Worm (Caenorhabditis elegans) whole organism, midembryonic: Measurements from ENCODE around the gene cyy-1.

ENCODE experiments used
- T22C8.4 ChIP-seq: fragments of 200-800 bp; sonication (Bioruptor generic); IDR thresholded peaks from 2 replicates; pipeline ENCODE4 v1.3.6; 2022; ENCODE audit warnings: missing genetic modification characterization, missing compliant biosample characterization
- cog-1 ChIP-seq: sonication (generic microtip); optimal IDR thresholded peaks from 2 replicates; lab custom pipeline; 2016; ENCODE audit warnings: missing genetic modification characterization, missing compliant biosample characterization
- flt-1 ChIP-seq: fragments of 200-800 bp; sonication (Bioruptor generic); IDR thresholded peaks from 2 replicates; pipeline ENCODE4 v1.3.6; 2022; ENCODE audit warnings: missing genetic modification characterization, missing compliant biosample characterization
- klf-2 ChIP-seq: fragments of 200-800 bp; sonication (Bioruptor generic); conservative IDR thresholded peaks from 2 replicates; pipeline ENCODE4 v1.3.6; 2022; ENCODE audit warnings: missing genetic modification reagents, missing genetic modification characterization, missing compliant biosample characterization
- med-1 ChIP-seq: sonication (generic microtip); optimal IDR thresholded peaks from 2 replicates; lab custom pipeline; 2017; ENCODE audit warnings: missing genetic modification characterization, mild to moderate bottlenecking, missing compliant biosample characterization, antibody characterized with exemption, missing genetic modification reagents; ENCODE audit not compliant: insufficient read depth
- ref-1 ChIP-seq: fragments of 200-800 bp; sonication (Bioruptor generic); conservative IDR thresholded peaks from 2 replicates; pipeline ENCODE4 v1.3.6; 2022; ENCODE audit warnings: missing genetic modification reagents, missing genetic modification characterization, missing compliant biosample characterization
- tab-1 ChIP-seq: fragments of 200-800 bp; sonication (Bioruptor generic); IDR thresholded peaks from 2 replicates; pipeline ENCODE4 v1.3.6; 2022; ENCODE audit warnings: missing genetic modification characterization, missing compliant biosample characterization
- ztf-23 ChIP-seq: fragments of 200-800 bp; sonication (Bioruptor generic); IDR thresholded peaks from 2 replicates; pipeline ENCODE4 v1.3.6; 2022; ENCODE audit warnings: missing genetic modification reagents, missing genetic modification characterization, missing compliant biosample characterization
- ztf-29 ChIP-seq: fragments of 200-800 bp; sonication (Bioruptor generic); IDR thresholded peaks from 2 replicates; pipeline ENCODE4 v1.3.6; 2022; ENCODE audit warnings: missing genetic modification reagents, missing genetic modification characterization, missing compliant biosample characterization

The cyy-1 gene

DNA sequence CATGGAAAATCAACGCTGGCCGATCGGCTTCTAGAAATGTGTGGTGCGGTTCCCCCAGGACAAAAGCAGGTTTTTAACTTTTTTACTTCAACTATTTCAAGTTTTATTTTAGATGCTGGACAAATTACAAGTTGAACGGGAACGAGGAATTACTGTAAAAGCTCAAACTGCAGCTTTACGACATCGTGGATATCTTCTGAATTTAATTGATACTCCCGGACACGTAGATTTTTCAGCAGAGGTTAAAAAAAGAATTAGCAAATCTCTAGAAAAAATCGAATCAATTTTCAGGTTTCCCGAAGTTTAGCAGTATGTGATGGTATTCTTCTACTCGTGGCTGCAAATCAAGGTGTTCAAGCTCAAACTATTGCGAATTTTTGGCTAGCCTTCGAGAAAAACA is 23.8 kb downstream of the cyy-1 start:
- TF ChIP-seq cog-1 (tag; lab: Kevin White, UChicago) = no peak
- no peak for TF ChIP-seq flt-1 (GFP tag; lab: Robert Waterston, UW)
- TF ChIP-seq med-1 (GFP tag; lab: Kevin White, UChicago) = no peak
- no peak for TF ChIP-seq ztf-23 (GFP tag; lab: Robert Waterston, UW)
- TF ChIP-seq T22C8.4 (GFP tag; lab: Robert Waterston, UW) = no peak
- no peak for TF ChIP-seq ref-1 (GFP tag; lab: Robert Waterston, UW)
- no peak for TF ChIP-seq ztf-29 (GFP tag; lab: Robert Waterston, UW)
- no peak for TF ChIP-seq tab-1 (GFP tag; lab: Robert Waterston, UW)
- TF ChIP-seq klf-2 (GFP tag; lab: Robert Waterston, UW) = no peak

DNA sequence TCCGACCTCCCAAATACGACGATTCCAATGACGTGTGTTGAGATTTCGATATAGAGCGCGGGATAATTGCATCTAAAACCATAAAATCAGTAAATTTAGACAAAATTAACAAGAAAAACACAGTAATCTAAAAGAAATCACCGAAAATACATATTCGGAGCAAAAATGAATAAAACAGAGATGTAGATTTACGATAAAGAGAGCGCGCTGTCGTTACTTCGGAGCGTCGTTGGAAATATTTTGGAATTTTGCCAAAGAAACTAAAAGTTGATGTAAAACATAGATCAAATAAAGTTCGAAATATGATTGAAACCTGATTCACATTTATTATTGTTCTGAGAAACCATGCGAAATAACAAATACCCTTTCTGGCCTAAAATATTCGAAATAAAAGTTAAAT is 26.5 kb downstream of the cyy-1 start, which contains the start of gene ZK1236.5:
Gene ZK1236.5 (minus strand): TSS at position 72 of the 400 bp plus-strand sequence.
- TF ChIP-seq med-1 (GFP tag; lab: Kevin White, UChicago) (no peak), cog-1 (tag; lab: Kevin White, UChicago) (no peak), T22C8.4 (GFP tag; lab: Robert Waterston, UW) (no peak), klf-2 (GFP tag; lab: Robert Waterston, UW) (no peak), ztf-29 (GFP tag; lab: Robert Waterston, UW) (no peak), flt-1 (GFP tag; lab: Robert Waterston, UW) (no peak), tab-1 (GFP tag; lab: Robert Waterston, UW) (no peak), ztf-23 (GFP tag; lab: Robert Waterston, UW) (no peak), ref-1 (GFP tag; lab: Robert Waterston, UW) (no peak)

DNA sequence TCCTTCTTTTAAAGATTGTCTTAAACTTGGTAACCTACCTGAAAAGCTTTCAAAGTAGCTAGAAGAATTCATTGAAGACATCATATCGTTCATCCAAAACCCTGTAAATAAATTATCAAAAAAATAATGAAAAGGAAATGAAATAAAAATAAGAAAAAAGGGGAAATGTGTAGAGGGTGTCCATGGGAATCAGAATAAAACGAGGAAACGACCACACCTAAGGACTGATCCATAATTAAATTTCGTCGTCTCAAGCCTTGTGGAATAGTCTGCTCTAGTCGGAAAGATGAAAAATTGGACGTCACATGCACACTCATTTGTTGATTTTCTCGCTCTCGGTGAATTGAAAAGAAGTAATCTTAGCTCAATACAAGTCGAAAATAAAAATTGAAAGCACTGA is 29.4 kb downstream of the cyy-1 start, which contains the start of gene ZK1236.9:
Gene ZK1236.9 (minus strand): TSS at position 101 of the 400 bp plus-strand sequence.
- TF ChIP-seq klf-2 (GFP tag; lab: Robert Waterston, UW) (no peak), cog-1 (tag; lab: Kevin White, UChicago) (no peak), ref-1 (GFP tag; lab: Robert Waterston, UW) (no peak), med-1 (GFP tag; lab: Kevin White, UChicago) (no peak), ztf-23 (GFP tag; lab: Robert Waterston, UW) (no peak), tab-1 (GFP tag; lab: Robert Waterston, UW) (no peak), ztf-29 (GFP tag; lab: Robert Waterston, UW) (no peak)

DNA sequence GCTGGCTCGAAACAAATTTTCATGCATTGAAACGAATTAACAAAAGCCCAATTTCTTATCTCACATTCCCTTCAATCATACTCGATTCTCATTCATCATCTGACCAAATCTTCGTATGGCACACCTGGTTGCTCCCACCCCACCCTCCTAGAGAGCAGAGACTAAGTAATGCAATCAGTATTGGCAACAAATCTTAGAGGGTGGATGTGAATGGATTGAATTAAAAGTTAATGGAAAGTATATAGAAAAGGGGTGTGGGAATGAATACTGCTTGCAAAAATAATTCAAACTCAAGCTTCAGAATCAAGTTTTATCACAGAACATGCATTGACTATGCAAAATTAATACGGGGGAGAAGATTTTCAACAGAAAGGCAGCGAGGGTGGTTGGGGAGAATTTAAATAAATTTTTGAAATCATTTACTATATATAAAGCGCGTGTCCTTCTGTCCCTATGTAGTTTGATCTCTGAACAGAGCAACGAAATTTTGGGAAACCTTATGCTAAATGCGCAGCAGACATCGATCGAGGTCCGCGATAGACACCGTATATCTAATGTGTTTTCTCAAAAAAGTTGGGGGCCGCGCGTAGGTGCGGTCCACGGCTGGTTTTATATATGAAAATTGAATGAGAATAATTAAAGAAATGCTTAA is 32.2 kb downstream of the cyy-1 start:
- TF ChIP-seq flt-1 (GFP tag; lab: Robert Waterston, UW) = no peak
- no peak for TF ChIP-seq T22C8.4 (GFP tag; lab: Robert Waterston, UW)
- no peak for TF ChIP-seq ztf-29 (GFP tag; lab: Robert Waterston, UW)
- no peak for TF ChIP-seq ref-1 (GFP tag; lab: Robert Waterston, UW)
- no peak for TF ChIP-seq ztf-23 (GFP tag; lab: Robert Waterston, UW)
- TF ChIP-seq klf-2 (GFP tag; lab: Robert Waterston, UW) = no peak
- TF ChIP-seq cog-1 (tag; lab: Kevin White, UChicago) = no peak
- no peak for TF ChIP-seq tab-1 (GFP tag; lab: Robert Waterston, UW)
- no peak for TF ChIP-seq med-1 (GFP tag; lab: Kevin White, UChicago)

DNA sequence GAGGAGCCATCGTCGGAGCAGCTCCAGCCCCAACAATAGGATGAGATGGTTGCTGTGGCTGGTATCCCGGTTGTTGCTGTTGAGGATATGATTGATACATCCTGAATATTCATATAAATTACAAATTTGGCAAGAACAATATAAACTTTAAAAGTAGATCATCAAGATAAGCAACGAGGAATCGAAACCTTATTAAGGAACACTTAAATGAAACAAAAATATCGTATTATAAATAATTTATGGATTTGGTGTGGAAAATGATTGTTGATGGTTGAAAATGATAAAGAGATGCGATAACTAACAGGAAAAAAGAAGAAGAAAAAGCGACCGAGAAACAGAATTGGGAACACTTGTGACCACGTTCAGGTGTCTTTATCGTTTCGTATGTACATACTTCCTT is 33.6 kb downstream of the cyy-1 start, which contains the start of gene pqn-96:
Gene pqn-96 (minus strand): TSS at position 101 of the 400 bp plus-strand sequence.
- no peak for TF ChIP-seq ztf-29 (GFP tag; lab: Robert Waterston, UW)
- TF ChIP-seq med-1 (GFP tag; lab: Kevin White, UChicago) = no peak
- TF ChIP-seq ztf-23 (GFP tag; lab: Robert Waterston, UW) = no peak
- no peak for TF ChIP-seq tab-1 (GFP tag; lab: Robert Waterston, UW)
- TF ChIP-seq klf-2 (GFP tag; lab: Robert Waterston, UW) = no peak
- TF ChIP-seq T22C8.4 (GFP tag; lab: Robert Waterston, UW) = no peak
- no peak for TF ChIP-seq flt-1 (GFP tag; lab: Robert Waterston, UW)
- TF ChIP-seq cog-1 (tag; lab: Kevin White, UChicago) = no peak
- no peak for TF ChIP-seq ref-1 (GFP tag; lab: Robert Waterston, UW)

DNA sequence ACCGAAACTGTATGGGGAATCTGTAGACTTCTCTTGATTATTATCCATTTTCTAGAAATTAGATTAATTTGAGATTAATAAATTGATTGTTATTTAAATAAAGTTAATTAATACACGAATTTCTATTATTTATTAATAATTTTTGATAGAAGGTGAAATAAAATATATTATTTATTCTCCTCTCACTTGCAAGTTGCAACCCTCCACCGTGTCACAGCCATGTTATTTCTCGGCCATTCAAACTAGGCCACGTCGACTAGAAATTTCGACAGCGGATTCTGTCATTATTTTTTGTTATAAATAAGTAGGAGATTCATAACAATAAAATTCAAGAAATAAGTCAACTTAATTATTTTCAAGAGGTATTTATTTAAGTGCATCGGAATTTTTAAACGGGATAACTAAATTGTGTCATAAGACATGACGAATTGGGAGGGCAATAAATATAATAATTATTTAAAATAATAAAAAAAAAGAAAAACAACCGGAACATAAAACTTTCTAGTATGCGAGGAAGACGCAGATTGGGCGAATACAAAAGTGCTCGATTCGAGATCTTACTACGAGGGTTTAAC is 38.0 kb downstream of the cyy-1 start, which contains the start of gene ufbp-1:
Gene ufbp-1 (minus strand): TSS at position 51 of the 575 bp plus-strand sequence.
- TF ChIP-seq med-1 (GFP tag; lab: Kevin White, UChicago) (no peak), klf-2 (GFP tag; lab: Robert Waterston, UW) (no peak), flt-1 (GFP tag; lab: Robert Waterston, UW) (0 out of 2 replicates have a peak, but pooled peaks have one; percentile 23)

DNA sequence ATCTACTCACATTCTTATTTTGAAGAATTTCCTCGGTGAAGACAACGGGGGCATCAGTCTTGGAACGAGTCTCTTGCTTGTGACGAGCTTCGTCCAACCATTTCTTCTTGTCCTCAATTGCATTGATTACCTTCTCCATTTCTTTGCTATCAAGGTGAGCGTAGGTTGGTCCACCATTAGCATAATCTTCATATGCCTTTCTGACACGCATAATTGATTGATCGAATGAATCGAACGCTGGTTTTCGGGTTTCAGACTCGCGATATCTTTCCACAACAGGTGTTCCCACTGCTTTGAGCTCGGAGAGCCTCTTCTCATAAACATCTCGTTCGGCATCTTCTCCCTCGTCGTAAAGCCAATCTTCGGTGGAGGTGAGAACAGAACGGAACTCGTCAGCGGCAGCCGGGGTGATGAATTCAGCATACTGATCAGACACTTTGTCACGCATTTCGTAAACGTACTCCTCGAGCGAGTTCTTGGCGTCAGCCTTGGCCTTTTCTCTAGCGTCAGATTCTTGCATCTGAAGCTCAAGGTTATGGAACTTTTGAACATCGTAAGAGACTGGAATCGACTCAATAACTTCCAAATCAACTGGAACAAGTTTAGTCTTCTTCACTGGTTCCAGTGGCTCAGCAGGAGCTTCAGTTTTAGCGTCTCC is 38.9 kb downstream of the cyy-1 start:
- TF ChIP-seq ztf-23 (GFP tag; lab: Robert Waterston, UW) (no peak), cog-1 (tag; lab: Kevin White, UChicago) (no peak), med-1 (GFP tag; lab: Kevin White, UChicago) (no peak), flt-1 (GFP tag; lab: Robert Waterston, UW) (no peak), T22C8.4 (GFP tag; lab: Robert Waterston, UW) (no peak), klf-2 (GFP tag; lab: Robert Waterston, UW) (no peak), tab-1 (GFP tag; lab: Robert Waterston, UW) (no peak), ref-1 (GFP tag; lab: Robert Waterston, UW) (no peak), ztf-29 (GFP tag; lab: Robert Waterston, UW) (no peak)

DNA sequence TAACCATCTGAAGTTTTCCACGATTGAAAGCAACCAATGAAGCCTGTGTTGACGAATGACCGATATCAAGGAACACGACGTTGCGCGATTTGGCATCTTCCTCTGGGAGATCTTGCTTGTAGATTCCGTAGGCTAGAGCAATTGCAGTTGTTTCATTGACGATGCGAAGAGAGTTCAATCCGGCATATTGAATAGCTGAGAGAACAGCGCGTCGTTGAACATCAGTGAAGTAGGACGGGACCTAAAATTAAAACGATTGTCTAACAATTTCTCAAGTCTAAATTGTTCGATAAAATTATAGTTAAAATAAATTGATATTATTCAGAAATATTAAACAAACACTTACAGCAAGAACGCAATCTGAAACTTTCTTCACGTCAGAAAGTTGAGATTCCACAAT is 40.4 kb downstream of the cyy-1 start:
- TF ChIP-seq flt-1 (GFP tag; lab: Robert Waterston, UW) (no peak), med-1 (GFP tag; lab: Kevin White, UChicago) (no peak), ztf-29 (GFP tag; lab: Robert Waterston, UW) (no peak), ref-1 (GFP tag; lab: Robert Waterston, UW) (no peak), ztf-23 (GFP tag; lab: Robert Waterston, UW) (no peak), klf-2 (GFP tag; lab: Robert Waterston, UW) (no peak), T22C8.4 (GFP tag; lab: Robert Waterston, UW) (no peak), cog-1 (tag; lab: Kevin White, UChicago) (no peak), tab-1 (GFP tag; lab: Robert Waterston, UW) (no peak)
